Fruit fly (Drosophila melanogaster) whole organism, embryonic: ENCODE data around the gene Mitf.

Source experiments
- Atf-2 ChIP-seq: fragments of 200-800 bp; sonication (Bioruptor generic); optimal IDR thresholded peaks from 2 replicates; lab custom pipeline; 2016; ENCODE audit warnings: missing biosample characterization, missing genetic modification characterization
- BEAF-32 ChIP-seq: fragments of 200-800 bp; sonication (Bioruptor generic); optimal IDR thresholded peaks from 3 replicates; lab custom pipeline; 2017; ENCODE audit warnings: missing biosample characterization, missing genetic modification characterization, mild to moderate bottlenecking, moderate library complexity, missing genetic modification reagents
- CG10267 ChIP-seq: fragments of 200-800 bp; sonication (Bioruptor generic); optimal IDR thresholded peaks from 2 replicates; lab custom pipeline; 2018; ENCODE audit warnings: missing biosample characterization, mild to moderate bottlenecking, missing genetic modification characterization, moderate library complexity
- CG11723 ChIP-seq: fragments of 200-800 bp; sonication (Bioruptor generic); optimal IDR thresholded peaks from 2 replicates; lab custom pipeline; 2017; ENCODE audit warnings: missing biosample characterization, mild to moderate bottlenecking, missing genetic modification characterization
- CG13624 ChIP-seq: fragments of 200-800 bp; sonication (Bioruptor generic); optimal IDR thresholded peaks from 2 replicates; lab custom pipeline; 2016; ENCODE audit warnings: missing biosample characterization, missing genetic modification characterization
- CG13775 ChIP-seq: fragments of 200-800 bp; sonication (Bioruptor generic); optimal IDR thresholded peaks from 3 replicates; lab custom pipeline; 2017; ENCODE audit warnings: missing biosample characterization, mild to moderate bottlenecking, missing genetic modification characterization
- CG14965 ChIP-seq: fragments of 200-800 bp; sonication (Bioruptor generic); optimal IDR thresholded peaks from 2 replicates; lab custom pipeline; 2016; ENCODE audit warnings: missing biosample characterization, missing genetic modification characterization, borderline replicate concordance
- CG1529 ChIP-seq: fragments of 200-800 bp; sonication (Bioruptor generic); optimal IDR thresholded peaks from 3 replicates; lab custom pipeline; 2018; ENCODE audit warnings: missing biosample characterization, missing genetic modification characterization
- CG15696 ChIP-seq: fragments of 200-800 bp; sonication (Bioruptor generic); optimal IDR thresholded peaks from 2 replicates; lab custom pipeline; 2019; ENCODE audit warnings: missing biosample characterization, mild to moderate bottlenecking, missing genetic modification characterization, moderate library complexity
- CG1602 ChIP-seq: fragments of 200-800 bp; sonication (Bioruptor generic); optimal IDR thresholded peaks from 3 replicates; lab custom pipeline; 2016; ENCODE audit warnings: missing biosample characterization, missing genetic modification characterization
- CG16815 ChIP-seq: fragments of 200-800 bp; sonication (Bioruptor generic); optimal IDR thresholded peaks from 3 replicates; lab custom pipeline; 2017; ENCODE audit warnings: missing biosample characterization, mild to moderate bottlenecking, missing genetic modification characterization
- CG17802 ChIP-seq: fragments of 200-800 bp; sonication (Bioruptor generic); optimal IDR thresholded peaks from 2 replicates; lab custom pipeline; 2018; ENCODE audit warnings: missing biosample characterization, mild to moderate bottlenecking, missing genetic modification characterization, moderate library complexity
- CG4424 ChIP-seq: fragments of 200-800 bp; sonication (Bioruptor generic); optimal IDR thresholded peaks from 3 replicates; lab custom pipeline; 2016; ENCODE audit warnings: missing biosample characterization, missing genetic modification characterization
- CG4617 ChIP-seq: fragments of 200-800 bp; sonication (Bioruptor generic); optimal IDR thresholded peaks from 3 replicates; lab custom pipeline; 2016; ENCODE audit warnings: missing biosample characterization, missing genetic modification characterization, borderline replicate concordance
- CG5953 ChIP-seq: fragments of 200-800 bp; sonication (Bioruptor generic); IDR thresholded peaks from 2 replicates; pipeline ENCODE4 v1.3.6; 2022; ENCODE audit warnings: missing biosample characterization, missing genetic modification characterization
- CG6254 ChIP-seq: fragments of 200-800 bp; sonication (Bioruptor generic); optimal IDR thresholded peaks from 3 replicates; lab custom pipeline; 2017; ENCODE audit warnings: mild to moderate bottlenecking, missing biosample characterization, missing genetic modification reagents, missing genetic modification characterization
- CG6791 ChIP-seq: fragments of 200-800 bp; sonication (Bioruptor generic); IDR thresholded peaks from 3 replicates; pipeline ENCODE4 v1.3.6; 2022; ENCODE audit warnings: missing biosample characterization, missing genetic modification characterization; ENCODE audit not compliant: partially characterized antibody
- CG6854 ChIP-seq: fragments of 200-800 bp; sonication (Bioruptor generic); optimal IDR thresholded peaks from 3 replicates; lab custom pipeline; 2017; ENCODE audit warnings: missing biosample characterization, mild to moderate bottlenecking, missing genetic modification characterization
- CG7271 ChIP-seq: fragments of 200-800 bp; sonication (Bioruptor generic); optimal IDR thresholded peaks from 2 replicates; lab custom pipeline; 2018; ENCODE audit warnings: missing biosample characterization, mild to moderate bottlenecking, missing genetic modification characterization, moderate library complexity
- CG7745 ChIP-seq: fragments of 200-800 bp; sonication (Bioruptor generic); optimal IDR thresholded peaks from 2 replicates; lab custom pipeline; 2018; ENCODE audit warnings: missing biosample characterization, mild to moderate bottlenecking, missing genetic modification characterization, moderate library complexity
- CG8290 ChIP-seq, 3 experiments: fragments of 200-800 bp; sonication (Bioruptor generic); optimal IDR thresholded peaks; 2 replicates each; lab custom pipeline; 2016 to 2019; ENCODE audit warnings: missing biosample characterization in 3 of 3, missing genetic modification characterization in 3 of 3, mild to moderate bottlenecking in 2 of 3, moderate library complexity in 1 of 3
- CG8359 ChIP-seq: fragments of 200-800 bp; sonication (Bioruptor generic); optimal IDR thresholded peaks from 2 replicates; lab custom pipeline; 2017; ENCODE audit warnings: missing biosample characterization, mild to moderate bottlenecking, missing genetic modification characterization, borderline replicate concordance
- CG8765 ChIP-seq: fragments of 200-800 bp; sonication (Bioruptor generic); IDR thresholded peaks from 2 replicates; pipeline ENCODE4 v1.3.6; 2022; ENCODE audit warnings: missing biosample characterization, missing genetic modification characterization
- CG9437 ChIP-seq: fragments of 200-800 bp; sonication (Bioruptor generic); optimal IDR thresholded peaks from 2 replicates; lab custom pipeline; 2018; ENCODE audit warnings: missing biosample characterization, mild to moderate bottlenecking, missing genetic modification characterization
- CG9932 ChIP-seq: fragments of 200-800 bp; sonication (Bioruptor generic); IDR thresholded peaks from 2 replicates; pipeline ENCODE4 v1.3.6; 2022; ENCODE audit warnings: missing biosample characterization, missing genetic modification characterization
- Chrac-16 ChIP-seq: fragments of 200-800 bp; sonication (Bioruptor generic); optimal IDR thresholded peaks from 3 replicates; lab custom pipeline; 2016; ENCODE audit warnings: missing biosample characterization, missing genetic modification characterization
- D19B ChIP-seq: fragments of 200-800 bp; sonication (Bioruptor generic); optimal IDR thresholded peaks from 2 replicates; lab custom pipeline; 2017; ENCODE audit warnings: missing biosample characterization, mild to moderate bottlenecking, missing genetic modification characterization
- Eip74EF ChIP-seq, 2 experiments: fragments of 200-800 bp in 1 of 2; fragments of >200 bp in 1 of 2; sonication (Bioruptor generic) in 1 of 2; optimal IDR thresholded peaks; 2 replicates each; lab custom pipeline; 2017 to 2019; ENCODE audit warnings: missing biosample characterization in 2 of 2, missing genetic modification characterization in 2 of 2, mild to moderate bottlenecking in 1 of 2, moderate library complexity in 1 of 2
- Ets65A ChIP-seq: fragments of 200-800 bp; sonication (Bioruptor generic); peaks from one replicate; lab custom pipeline; 2016; ENCODE audit warnings: missing biosample characterization, missing genetic modification characterization
- Fer2 ChIP-seq: fragments of 200-800 bp; sonication (Bioruptor generic); optimal IDR thresholded peaks from 2 replicates; lab custom pipeline; 2018; ENCODE audit warnings: missing biosample characterization, mild to moderate bottlenecking, missing genetic modification characterization, moderate library complexity
- Hmx ChIP-seq: fragments of 200-800 bp; sonication (Bioruptor generic); optimal IDR thresholded peaks from 2 replicates; lab custom pipeline; 2016; ENCODE audit warnings: missing biosample characterization, missing genetic modification characterization
- Hr3 ChIP-seq: fragments of 200-800 bp; sonication (Bioruptor generic); optimal IDR thresholded peaks from 3 replicates; lab custom pipeline; 2016; ENCODE audit warnings: missing biosample characterization, missing genetic modification characterization
- Lhr ChIP-seq: fragments of 200-800 bp; sonication (Bioruptor generic); optimal IDR thresholded peaks from 3 replicates; lab custom pipeline; 2017; ENCODE audit warnings: mild to moderate bottlenecking, missing biosample characterization, missing genetic modification reagents, missing genetic modification characterization
- NC2β ChIP-seq: fragments of 200-800 bp; sonication (Bioruptor generic); optimal IDR thresholded peaks from 2 replicates; lab custom pipeline; 2016; ENCODE audit warnings: missing biosample characterization, missing genetic modification characterization
- Poxn ChIP-seq: fragments of 200-800 bp; sonication (Bioruptor generic); IDR thresholded peaks from 2 replicates; pipeline ENCODE4 v1.3.6; 2022; ENCODE audit warnings: missing biosample characterization, missing genetic modification characterization
- Sry-β ChIP-seq: fragments of 200-800 bp; sonication (Bioruptor generic); optimal IDR thresholded peaks from 2 replicates; lab custom pipeline; 2018; ENCODE audit warnings: missing biosample characterization, mild to moderate bottlenecking, missing genetic modification characterization, moderate library complexity
- Stat92E ChIP-seq, 3 experiments: fragments of >200 bp in 2 of 3; fragments of 200-800 bp in 1 of 3; sonication (Bioruptor generic) in 1 of 3; optimal IDR thresholded peaks; 2 replicates each; lab custom pipeline; 2017 to 2019; ENCODE audit warnings: missing biosample characterization in 3 of 3, missing genetic modification characterization in 3 of 3, mild to moderate bottlenecking in 1 of 3, moderate library complexity in 1 of 3
- Xrp1 ChIP-seq: fragments of 200-800 bp; sonication (Bioruptor generic); IDR thresholded peaks from 2 replicates; pipeline ENCODE4 v1.3.6; 2022; ENCODE audit warnings: missing biosample characterization, missing genetic modification characterization
- az2 ChIP-seq: fragments of 200-800 bp; sonication (Bioruptor generic); optimal IDR thresholded peaks from 3 replicates; lab custom pipeline; 2016; ENCODE audit warnings: missing biosample characterization, missing genetic modification characterization
- bab2 ChIP-seq: fragments of 200-800 bp; sonication (Bioruptor generic); optimal IDR thresholded peaks from 2 replicates; lab custom pipeline; 2016; ENCODE audit warnings: missing biosample characterization, missing genetic modification characterization
- bcd ChIP-seq: fragments of 200-800 bp; sonication (Bioruptor generic); optimal IDR thresholded peaks from 2 replicates; lab custom pipeline; 2017; ENCODE audit warnings: missing biosample characterization, mild to moderate bottlenecking, missing genetic modification characterization
- br ChIP-seq: fragments of >200 bp; optimal IDR thresholded peaks from 2 replicates; lab custom pipeline; 2017
- fru ChIP-seq: fragments of >200 bp; optimal IDR thresholded peaks from 2 replicates; lab custom pipeline; 2017
- lmd ChIP-seq: fragments of 200-800 bp; sonication (Bioruptor generic); IDR thresholded peaks from 2 replicates; pipeline ENCODE4 v1.3.6; 2022; ENCODE audit warnings: missing biosample characterization, missing genetic modification characterization
- sens ChIP-seq: fragments of 200-800 bp; sonication (Bioruptor generic); peaks from one replicate; lab custom pipeline; 2016; ENCODE audit warnings: missing biosample characterization, missing genetic modification characterization
- usp ChIP-seq: fragments of >200 bp; optimal IDR thresholded peaks from 2 replicates; lab custom pipeline; 2017; ENCODE audit warnings: missing biosample characterization, missing genetic modification characterization
- wek ChIP-seq: fragments of 200-800 bp; sonication (Bioruptor generic); optimal IDR thresholded peaks from 3 replicates; lab custom pipeline; 2018; ENCODE audit warnings: missing biosample characterization, mild to moderate bottlenecking, missing genetic modification characterization, moderate library complexity

Mitf gene

DNA sequence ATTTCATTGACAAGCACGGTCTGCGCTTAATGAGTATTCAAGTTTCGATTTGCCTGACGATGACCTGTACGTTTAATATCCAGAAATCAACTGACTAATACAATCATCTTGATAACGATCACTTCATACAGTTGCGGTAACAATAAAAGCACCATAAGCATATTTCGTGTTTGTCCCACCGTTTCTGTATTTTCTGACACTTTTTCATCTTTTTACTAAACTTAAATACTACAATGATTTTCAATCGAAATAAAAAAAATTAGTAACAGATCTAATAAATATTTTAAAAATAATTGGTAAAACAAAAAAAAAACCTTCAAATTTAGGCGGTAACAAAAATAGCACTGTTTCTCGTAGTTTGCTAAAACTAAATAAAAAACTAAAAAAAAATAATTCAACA is 36.6 kb upstream of the Mitf start, which contains the start of gene CG32017:
Gene CG32017, minus strand, starts transcription at position 101 of the 400 bp plus-strand sequence.
- no peak for TF ChIP-seq Hmx
- no peak for TF ChIP-seq CG5953 (GFP tag; lab: Robert Waterston, UW)
- no peak for TF ChIP-seq CG8359 (GFP tag; lab: Kevin White, UChicago)
- no peak for TF ChIP-seq Eip74EF (GFP tag; optimal IDR thresholded peaks at IDR 0.05; lab: Kevin White, UChicago)
- no peak for TF ChIP-seq CG6254 (GFP tag; lab: Kevin White, UChicago)
- TF ChIP-seq CG6791 (GFP tag; lab: Robert Waterston, UW): no peak
- TF ChIP-seq bcd (GFP tag; lab: Kevin White, UChicago): no peak
- no peak for TF ChIP-seq Poxn
- no peak for TF ChIP-seq CG17802
- no peak for TF ChIP-seq lmd (GFP tag; lab: Robert Waterston, UW)
- no peak for TF ChIP-seq CG13624 (GFP tag; lab: Kevin White, UChicago)
- no peak for TF ChIP-seq CG16815 (GFP tag; lab: Kevin White, UChicago)
- TF ChIP-seq NC2β (GFP tag; lab: Kevin White, UChicago): no peak
- TF ChIP-seq Fer2 (tag; lab: Kevin White, UChicago): no peak
- no peak for TF ChIP-seq usp
- TF ChIP-seq D19B (GFP tag; lab: Kevin White, UChicago): no peak

DNA sequence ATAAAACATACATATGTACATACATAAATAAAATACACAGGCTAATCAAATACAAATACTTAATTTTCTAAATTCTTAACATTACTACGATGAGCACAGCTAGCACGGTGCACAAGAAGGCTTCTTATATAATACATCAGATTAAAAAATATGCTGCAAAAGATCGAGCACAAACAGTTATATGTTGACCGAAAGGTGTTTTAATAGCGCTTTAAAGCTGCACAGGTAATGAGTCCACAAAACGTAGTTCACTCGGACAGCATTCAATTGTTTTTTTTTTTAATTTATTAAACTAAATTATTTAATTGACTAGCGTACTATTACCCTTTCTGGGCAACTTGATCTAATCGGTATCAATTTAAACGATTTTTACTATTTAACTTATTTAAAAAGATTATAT is 23.5 kb upstream of the Mitf start:
- TF ChIP-seq sens (GFP tag; lab: Kevin White, UChicago): peak; percentile 57
- TF ChIP-seq CG6854 (GFP tag; lab: Kevin White, UChicago): no peak
- no peak for TF ChIP-seq CG14965 (GFP tag; lab: Kevin White, UChicago)

DNA sequence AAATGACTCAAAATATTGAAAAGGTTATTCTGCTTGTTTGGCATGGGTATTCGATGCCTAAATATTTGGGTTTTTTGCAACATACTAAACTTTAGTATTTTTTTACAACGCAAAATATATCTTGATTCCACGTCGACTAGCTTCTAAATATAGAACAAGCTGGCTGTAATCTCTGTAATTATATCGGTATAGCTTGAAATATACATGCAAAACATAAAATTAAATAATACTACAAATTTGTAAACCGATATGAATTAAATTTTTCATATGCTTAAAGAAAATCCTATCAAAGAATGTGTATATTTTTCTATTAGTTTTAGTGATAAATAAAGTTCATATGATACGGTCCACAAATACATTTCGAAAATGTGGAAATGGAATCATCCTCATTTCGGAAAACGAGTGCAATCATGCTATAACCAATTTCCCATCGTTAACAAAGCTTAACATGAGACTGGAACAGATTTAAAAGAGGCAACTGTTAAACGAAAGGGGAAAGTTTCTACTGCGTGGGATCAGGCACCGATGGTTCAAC is 17.0 kb upstream of the Mitf start, which contains the start of gene pho:
Gene pho, minus strand, starts transcription at position 38 of the 535 bp plus-strand sequence.
- TF ChIP-seq CG11723 (peak; percentile 97), CG9932 (GFP tag; lab: Robert Waterston, UW) (no peak), Sry-β (peak; percentile 9), CG4617 (peak; percentile 35), fru (lab: Kevin White, UChicago) (no peak), br (lab: Kevin White, UChicago) (no peak), Xrp1 (peak; percentile 30; the same call in 1 of the 2 replicates), CG9437 (GFP tag; lab: Kevin White, UChicago) (peak; percentile 9), bab2 (GFP tag; lab: Kevin White, UChicago) (peak; percentile 19), Hr3 (GFP tag; lab: Kevin White, UChicago) (peak; percentile 62), az2 (GFP tag; lab: Kevin White, UChicago) (no peak), CG1529 (no peak), CG7271 (tag; lab: Kevin White, UChicago) (no peak), Atf-2 (GFP tag; lab: Kevin White, UChicago) (peak; percentile 8), CG16815 (GFP tag; lab: Kevin White, UChicago) (peak; percentile 34), CG13775 (GFP tag; lab: Kevin White, UChicago) (no peak), Chrac-16 (GFP tag; lab: Kevin White, UChicago) (peak; percentile 5), wek (GFP tag; lab: Kevin White, UChicago) (peak; percentile 85), CG10267 (tag; lab: Kevin White, UChicago) (peak; percentile 14), Lhr (peak; percentile 95), CG8765 (GFP tag; lab: Robert Waterston, UW) (no peak), Ets65A (GFP tag; lab: Kevin White, UChicago) (peak; percentile 64), CG17802 (peak; percentile 96), CG8290 (GFP tag; optimal IDR thresholded peaks at IDR 0.05; lab: Kevin White, UChicago) (peak; percentile 73), CG8290 (tag; optimal IDR thresholded peaks at IDR 0.05; lab: Kevin White, UChicago) (peak in 1 of 2 experiments; percentile 59), CG4424 (GFP tag; lab: Kevin White, UChicago) (peak; percentile 26), Stat92E (GFP tag; optimal IDR thresholded peaks at IDR 0.05; lab: Kevin White, UChicago) (peak in 1 of 3 experiments; percentile 60), BEAF-32 (GFP tag; lab: Kevin White, UChicago) (peak; percentile 58), CG1602 (peak; percentile 12), CG7745 (tag; lab: Kevin White, UChicago) (no peak), CG15696 (tag; lab: Kevin White, UChicago) (peak; percentile 30)
